Worm (Caenorhabditis elegans) whole organism, young adult: ENCODE measurements around the gene cest-28.

Experiments used
- B0336.3 ChIP-seq: fragments of 200-800 bp; sonication (Bioruptor generic); IDR thresholded peaks from 2 replicates; pipeline ENCODE4 v1.3.6; 2022; ENCODE audit warnings: missing genetic modification characterization, missing compliant biosample characterization
- F10E7.11 ChIP-seq: sonication (generic microtip); optimal IDR thresholded peaks from 2 replicates; lab custom pipeline; 2017; ENCODE audit warnings: mild to moderate bottlenecking, missing genetic modification characterization, moderate library complexity, missing compliant biosample characterization
- F33H1.4 ChIP-seq: fragments of 200-800 bp; sonication (Bioruptor generic); IDR thresholded peaks from 2 replicates; pipeline ENCODE4 v1.3.6; 2022; ENCODE audit warnings: missing genetic modification reagents, missing genetic modification characterization, missing compliant biosample characterization
- F39B2.1 ChIP-seq: fragments of 200-800 bp; sonication (Bioruptor generic); IDR thresholded peaks from 2 replicates; pipeline ENCODE4 v1.3.6; 2022; ENCODE audit warnings: missing genetic modification reagents, missing genetic modification characterization, missing compliant biosample characterization
- F49E8.2 ChIP-seq: sonication (generic microtip); optimal IDR thresholded peaks from 3 replicates; lab custom pipeline; 2017; ENCODE audit warnings: missing genetic modification characterization, mild to moderate bottlenecking, missing compliant biosample characterization, antibody characterized with exemption, moderate library complexity; ENCODE audit not compliant: insufficient read depth
- K11D2.4 ChIP-seq: fragments of 200-800 bp; sonication (Bioruptor generic); IDR thresholded peaks from 2 replicates; pipeline ENCODE4 v1.3.6; 2022; ENCODE audit warnings: missing genetic modification reagents, missing genetic modification characterization, missing compliant biosample characterization
- K12H6.12 ChIP-seq: fragments of 200-800 bp; sonication (Bioruptor generic); optimal IDR thresholded peaks from 2 replicates; lab custom pipeline; 2018; ENCODE audit warnings: mild to moderate bottlenecking, missing genetic modification characterization, missing compliant biosample characterization
- Y53G8AR.9 ChIP-seq: fragments of 200-800 bp; sonication (Bioruptor generic); conservative IDR thresholded peaks from 2 replicates; pipeline ENCODE4 v1.3.6; 2022; ENCODE audit warnings: missing genetic modification reagents, missing genetic modification characterization, missing compliant biosample characterization
- Y56A3A.18 ChIP-seq: fragments of 200-800 bp; sonication (Bioruptor generic); IDR thresholded peaks from 2 replicates; pipeline ENCODE4 v1.3.6; 2022; ENCODE audit warnings: missing genetic modification reagents, missing genetic modification characterization, missing compliant biosample characterization
- Y79H2A.3 ChIP-seq: fragments of 200-800 bp; sonication (Bioruptor generic); conservative IDR thresholded peaks from 2 replicates; pipeline ENCODE4 v1.3.6; 2022; ENCODE audit warnings: missing genetic modification reagents, missing genetic modification characterization, missing compliant biosample characterization
- Y95B8A.8 ChIP-seq: fragments of 200-800 bp; sonication (Bioruptor generic); IDR thresholded peaks from 2 replicates; pipeline ENCODE4 v1.3.6; 2022; ENCODE audit warnings: missing genetic modification reagents, missing genetic modification characterization, missing compliant biosample characterization
- ZK185.1 ChIP-seq: sonication (generic microtip); optimal IDR thresholded peaks from 2 replicates; lab custom pipeline; 2016; ENCODE audit warnings: mild to moderate bottlenecking, missing genetic modification characterization, missing compliant biosample characterization; ENCODE audit not compliant: poor library complexity, severe bottlenecking
- atf-7 ChIP-seq: sonication (generic microtip); optimal IDR thresholded peaks from 2 replicates; lab custom pipeline; 2017; ENCODE audit warnings: mild to moderate bottlenecking, missing genetic modification characterization, missing compliant biosample characterization
- attf-6 ChIP-seq: fragments of 200-800 bp; sonication (Bioruptor generic); IDR thresholded peaks from 2 replicates; pipeline ENCODE4 v1.3.6; 2022; ENCODE audit warnings: missing genetic modification reagents, missing genetic modification characterization, missing compliant biosample characterization
- cebp-1 ChIP-seq, 2 experiments: fragments of 200-800 bp in 1 of 2; sonication (Bioruptor generic) in 1 of 2; sonication (generic microtip) in 1 of 2; IDR thresholded peaks in 1 of 2; optimal IDR thresholded peaks in 1 of 2; 2 replicates each; pipeline versions ENCODE4 v1.3.6 to Lab custom; 2017 to 2022; ENCODE audit warnings: missing compliant biosample characterization in 2 of 2, missing genetic modification characterization in 2 of 2, mild to moderate bottlenecking in 1 of 2, missing genetic modification reagents in 1 of 2, moderate library complexity in 1 of 2
- ceh-79 ChIP-seq: sonication (generic microtip); optimal IDR thresholded peaks from 2 replicates; lab custom pipeline; 2017; ENCODE audit warnings: mild to moderate bottlenecking, missing genetic modification characterization, missing compliant biosample characterization
- ceh-91 ChIP-seq: fragments of 200-800 bp; sonication (Bioruptor generic); IDR thresholded peaks from 2 replicates; pipeline ENCODE4 v1.3.6; 2022; ENCODE audit warnings: missing genetic modification reagents, missing genetic modification characterization, missing compliant biosample characterization
- dox-1 ChIP-seq: fragments of 200-800 bp; sonication (Bioruptor generic); IDR thresholded peaks from 2 replicates; pipeline ENCODE4 v1.3.6; 2022; ENCODE audit warnings: missing genetic modification reagents, missing genetic modification characterization, missing compliant biosample characterization
- gei-17 ChIP-seq: fragments of 200-800 bp; sonication (Bioruptor generic); optimal IDR thresholded peaks from 2 replicates; lab custom pipeline; 2018; ENCODE audit warnings: mild to moderate bottlenecking, missing genetic modification characterization, missing compliant biosample characterization
- him-1 ChIP-seq: sonication (generic microtip); optimal IDR thresholded peaks from 2 replicates; lab custom pipeline; 2016; ENCODE audit warnings: missing genotype, missing genetic modification reagents, missing genetic modification characterization, missing compliant biosample characterization
- lin-26 ChIP-seq: fragments of 200-800 bp; sonication (Bioruptor generic); IDR thresholded peaks from 2 replicates; pipeline ENCODE4 v1.3.6; 2022; ENCODE audit warnings: missing genetic modification reagents, missing genetic modification characterization, missing compliant biosample characterization
- lin-35 ChIP-seq, 3 experiments: fragments of 150-350 bp in 2 of 3; sonication (generic microtip) in 1 of 3; optimal IDR thresholded peaks; 2 replicates each; lab custom pipeline; 2014 to 2018; ENCODE audit warnings: missing biosample characterization in 3 of 3, missing genetic modification characterization in 3 of 3, missing genetic modification reagents in 3 of 3
- lin-40 ChIP-seq: sonication (generic microtip); optimal IDR thresholded peaks from 2 replicates; lab custom pipeline; 2016; ENCODE audit warnings: missing genetic modification characterization, mild to moderate bottlenecking, missing compliant biosample characterization, missing genotype, missing genetic modification reagents
- lsl-1 ChIP-seq: fragments of 200-800 bp; sonication (Bioruptor generic); optimal IDR thresholded peaks from 2 replicates; lab custom pipeline; 2018; ENCODE audit warnings: mild to moderate bottlenecking, missing genetic modification characterization, moderate library complexity, missing compliant biosample characterization
- lsy-27 ChIP-seq: sonication (generic microtip); optimal IDR thresholded peaks from 2 replicates; lab custom pipeline; 2017; ENCODE audit warnings: missing genetic modification characterization, mild to moderate bottlenecking, missing compliant biosample characterization, antibody characterized with exemption, missing genotype, borderline replicate concordance; ENCODE audit not compliant: insufficient read depth
- madf-3 ChIP-seq: fragments of 200-800 bp; sonication (Bioruptor generic); IDR thresholded peaks from 2 replicates; pipeline ENCODE4 v1.3.6; 2022; ENCODE audit warnings: missing genetic modification reagents, missing genetic modification characterization, missing compliant biosample characterization
- madf-6 ChIP-seq: fragments of 200-800 bp; sonication (Bioruptor generic); IDR thresholded peaks from 2 replicates; pipeline ENCODE4 v1.3.6; 2022; ENCODE audit warnings: missing genetic modification reagents, missing genetic modification characterization, missing compliant biosample characterization
- madf-8 ChIP-seq: fragments of 200-800 bp; sonication (Bioruptor generic); conservative IDR thresholded peaks from 2 replicates; pipeline ENCODE4 v1.3.6; 2022; ENCODE audit warnings: missing genetic modification reagents, missing genetic modification characterization, missing compliant biosample characterization
- nfya-2 ChIP-seq: fragments of 200-800 bp; sonication (Bioruptor generic); IDR thresholded peaks from 2 replicates; pipeline ENCODE4 v1.3.6; 2022; ENCODE audit warnings: missing genetic modification reagents, missing genetic modification characterization, missing compliant biosample characterization
- nhr-80 ChIP-seq: sonication (generic microtip); optimal IDR thresholded peaks from 2 replicates; lab custom pipeline; 2016; ENCODE audit warnings: missing genetic modification characterization, missing compliant biosample characterization
- nhr-90 ChIP-seq: sonication (generic microtip); optimal IDR thresholded peaks from 2 replicates; lab custom pipeline; 2016; ENCODE audit warnings: missing genotype, mild to moderate bottlenecking, missing genetic modification characterization, missing compliant biosample characterization
- pbrm-1 ChIP-seq: fragments of 200-800 bp; sonication (Bioruptor generic); IDR thresholded peaks from 2 replicates; pipeline ENCODE4 v1.3.6; 2022; ENCODE audit warnings: missing genetic modification reagents, missing genetic modification characterization, missing compliant biosample characterization
- repo-1 ChIP-seq: sonication (generic microtip); optimal IDR thresholded peaks from 2 replicates; lab custom pipeline; 2017; ENCODE audit warnings: mild to moderate bottlenecking, missing genetic modification characterization, missing compliant biosample characterization
- sea-2 ChIP-seq: fragments of 200-800 bp; sonication (Bioruptor generic); IDR thresholded peaks from 2 replicates; pipeline ENCODE4 v1.3.6; 2022; ENCODE audit warnings: missing genetic modification characterization, missing compliant biosample characterization
- snpc-3.4 ChIP-seq: sonication (generic microtip); optimal IDR thresholded peaks from 2 replicates; lab custom pipeline; 2017; ENCODE audit warnings: missing genetic modification characterization, mild to moderate bottlenecking, missing compliant biosample characterization, antibody characterized with exemption, moderate library complexity, missing genotype, missing genetic modification reagents
- tbp1 ChIP-seq: fragments of 200-800 bp; sonication (Bioruptor generic); optimal IDR thresholded peaks from 2 replicates; lab custom pipeline; 2018; ENCODE audit warnings: mild to moderate bottlenecking, missing genetic modification characterization, missing compliant biosample characterization
- unc-130 ChIP-seq: sonication (generic microtip); optimal IDR thresholded peaks from 2 replicates; lab custom pipeline; 2016; ENCODE audit warnings: missing genetic modification reagents, missing genetic modification characterization, missing compliant biosample characterization
- xnd-1 ChIP-seq: sonication (generic microtip); optimal IDR thresholded peaks from 2 replicates; lab custom pipeline; 2016; ENCODE audit warnings: missing genotype, missing genetic modification reagents, missing genetic modification characterization, missing compliant biosample characterization
- zfh-2 ChIP-seq: fragments of 200-800 bp; sonication (Bioruptor generic); conservative IDR thresholded peaks from 2 replicates; pipeline ENCODE4 v1.3.6; 2022; ENCODE audit warnings: missing genetic modification reagents, missing genetic modification characterization, missing compliant biosample characterization
- ztf-25 ChIP-seq: fragments of 200-800 bp; sonication (Bioruptor generic); IDR thresholded peaks from 2 replicates; pipeline ENCODE4 v1.3.6; 2022; ENCODE audit warnings: missing genetic modification reagents, missing genetic modification characterization, missing compliant biosample characterization
- ztf-26 ChIP-seq: sonication (generic microtip); optimal IDR thresholded peaks from 2 replicates; lab custom pipeline; 2017; ENCODE audit warnings: missing genetic modification characterization, missing compliant biosample characterization

cest-28 gene

DNA sequence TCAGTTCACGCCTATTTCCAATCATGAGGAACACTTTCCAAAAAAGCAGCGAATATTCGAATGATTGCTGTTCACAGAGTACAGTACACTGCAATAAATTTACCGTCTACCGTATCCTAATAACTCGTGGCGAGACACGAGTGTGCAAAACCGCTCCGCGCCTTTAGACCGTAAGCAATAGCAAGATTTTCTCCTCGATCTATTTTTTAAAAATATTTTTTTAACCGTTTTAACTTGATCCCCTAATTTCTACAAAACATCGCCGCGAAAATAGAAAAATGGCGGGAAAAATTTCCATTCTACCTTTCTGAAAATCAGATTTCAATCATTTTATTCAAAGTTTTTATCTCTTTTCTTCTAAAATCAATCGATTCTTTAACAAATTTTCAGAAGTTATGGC, 33.1 kb downstream of the cest-28 start, which contains the start of gene era-1 (continued):
- TF ChIP-seq xnd-1 (tag; lab: Kevin White, UChicago), result peak; percentile 83
- no peak for TF ChIP-seq lsy-27 (tag; lab: Kevin White, UChicago)
- TF ChIP-seq dox-1, result 0 out of 2 replicates have a peak, but pooled peaks have one; percentile 21
- peak; percentile 92 for TF ChIP-seq lsl-1 (GFP tag; lab: Kevin White, UChicago)
- TF ChIP-seq gei-17 (GFP tag; lab: Kevin White, UChicago), result no peak
- TF ChIP-seq tbp1, result no peak
- TF ChIP-seq atf-7 (tag; lab: Kevin White, UChicago), result no peak
- TF ChIP-seq K11D2.4 (GFP tag; lab: Robert Waterston, UW), result no peak
- TF ChIP-seq zfh-2 (GFP tag; lab: Robert Waterston, UW), result no peak

DNA sequence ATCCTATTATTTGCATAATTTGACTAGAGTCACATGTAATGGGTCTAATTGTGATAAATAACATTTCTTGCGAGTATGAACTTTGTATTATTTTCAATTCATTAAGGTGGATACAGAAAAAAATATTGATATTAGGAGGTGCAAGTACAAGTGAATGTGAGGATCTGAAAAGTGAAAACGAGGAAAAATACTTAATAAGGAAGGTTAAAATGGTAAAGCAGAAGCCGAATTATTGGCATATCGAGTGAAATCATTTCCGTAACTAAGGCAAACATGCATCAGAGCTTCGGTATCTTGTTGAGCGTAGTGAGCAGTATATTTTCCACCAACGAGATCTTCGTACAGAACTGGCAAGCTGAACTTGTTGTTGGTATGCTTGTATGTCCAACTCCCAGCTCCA, 34.9 kb downstream of the cest-28 start:
- TF ChIP-seq Y95B8A.8 (0 out of 2 replicates have a peak, but pooled peaks have one; percentile 7), Y79H2A.3 (no peak), sea-2 (GFP tag; lab: Robert Waterston, UW) (no peak), lsy-27 (tag; lab: Kevin White, UChicago) (no peak), ceh-79 (tag; lab: Kevin White, UChicago) (no peak), unc-130 (no peak), F33H1.4 (no peak), him-1 (tag; lab: Kevin White, UChicago) (no peak), K12H6.12 (tag; lab: Kevin White, UChicago) (no peak), F10E7.11 (tag; lab: Kevin White, UChicago) (no peak), madf-6 (GFP tag; lab: Robert Waterston, UW) (peak; percentile 55; the same call in 1 of the 2 replicates), B0336.3 (peak; percentile 58; the same call in 1 of the 2 replicates), xnd-1 (tag; lab: Kevin White, UChicago) (peak; percentile 25), F49E8.2 (tag; lab: Kevin White, UChicago) (no peak), madf-3 (GFP tag; lab: Robert Waterston, UW) (no peak), nfya-2 (GFP tag; lab: Robert Waterston, UW) (no peak), Y56A3A.18 (no peak), snpc-3.4 (tag; lab: Kevin White, UChicago) (no peak), F39B2.1 (GFP tag; lab: Robert Waterston, UW) (no peak), attf-6 (GFP tag; lab: Robert Waterston, UW) (no peak), lin-26 (GFP tag; lab: Robert Waterston, UW) (peak; percentile 28; the same call in 1 of the 2 replicates), ztf-25 (GFP tag; lab: Robert Waterston, UW) (no peak), ZK185.1 (tag; lab: Kevin White, UChicago) (no peak)

DNA sequence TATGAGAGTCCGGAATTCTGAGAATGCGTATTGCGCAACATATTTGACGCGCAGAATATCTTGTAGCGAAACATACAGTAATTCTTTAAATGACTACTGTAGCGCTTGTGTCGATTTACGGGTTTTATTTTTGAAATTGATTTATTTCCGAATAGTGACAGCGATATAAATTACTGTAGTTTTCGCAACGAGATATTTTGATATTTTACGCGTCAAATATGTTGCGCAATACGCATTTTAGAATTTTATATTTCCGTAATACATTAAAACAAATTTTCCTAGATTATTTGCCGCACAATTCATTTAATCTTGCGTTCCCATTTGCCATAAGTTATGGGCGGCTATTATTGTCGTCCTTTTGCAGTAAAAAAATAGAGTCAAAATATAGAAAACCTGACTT, 35.7 kb downstream of the cest-28 start:
- TF ChIP-seq lsl-1 (GFP tag; lab: Kevin White, UChicago), result peak; percentile 15
- no peak for TF ChIP-seq madf-8 (GFP tag; lab: Robert Waterston, UW)
- TF ChIP-seq ceh-91, result 0 out of 2 replicates have a peak, but pooled peaks have one; percentile 33

DNA sequence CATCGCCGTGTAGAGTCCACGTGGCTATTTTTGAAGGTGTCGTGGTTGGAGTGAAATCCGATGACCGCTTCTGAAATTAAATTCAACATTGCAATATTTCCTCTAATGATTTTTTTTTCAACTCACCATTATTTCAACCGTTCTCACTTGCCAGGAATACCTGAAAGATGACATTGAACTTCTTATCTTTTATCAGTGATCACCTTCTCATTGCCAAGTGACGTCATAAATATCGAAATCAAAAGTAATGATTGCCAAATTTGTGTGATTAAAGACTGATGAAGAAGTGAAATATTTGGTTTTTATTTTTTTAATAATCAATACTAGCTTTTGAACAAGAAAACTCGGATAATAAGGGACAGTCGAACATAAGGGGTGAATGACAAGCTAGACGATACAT, 37.2 kb downstream of the cest-28 start, which contains the start of gene W02F12.4:
W02F12.4 (minus strand) TSS at position 164 of the 400 bp plus-strand sequence.
- TF ChIP-seq cebp-1 (GFP tag; IDR thresholded peaks at IDR 0.05; lab: Robert Waterston, UW) (no peak), cebp-1 (tag; optimal IDR thresholded peaks at IDR 0.05; lab: Kevin White, UChicago) (peak; percentile 38), pbrm-1 (GFP tag; lab: Robert Waterston, UW) (no peak), ztf-26 (peak; percentile 33), Y53G8AR.9 (GFP tag; lab: Robert Waterston, UW) (peak; percentile 56; the same call in 1 of the 2 replicates), lin-40 (peak; percentile 34), lsl-1 (GFP tag; lab: Kevin White, UChicago) (no peak), atf-7 (tag; lab: Kevin White, UChicago) (peak; percentile 90), nhr-80 (peak; percentile 69), repo-1 (tag; lab: Kevin White, UChicago) (no peak), tbp1 (peak; percentile 20), lin-35 (GFP tag; optimal IDR thresholded peaks at IDR 0.05; lab: Kevin White, UChicago) (no peak), nhr-90 (no peak)
- TF ChIP-seq, all 124 proteins: peak for 7
